Worm (Caenorhabditis elegans) whole organism, L2 larva: ENCODE measurements around the gene egl-27.
A peak's percentile ranks its signal among the peaks of the same experiment; 100 is the strongest.

ENCODE experiments used
- C34F6.9 ChIP-seq: fragments of 150-350 bp; optimal IDR thresholded peaks from 2 replicates; lab custom pipeline; 2014; ENCODE audit warnings: missing biosample characterization, missing genetic modification characterization
- F13H6.1 ChIP-seq: sonication (generic microtip); optimal IDR thresholded peaks from 2 replicates; lab custom pipeline; 2016; ENCODE audit warnings: missing genetic modification characterization, missing compliant biosample characterization
- R02D3.7 ChIP-seq: fragments of 150-350 bp; optimal IDR thresholded peaks from 2 replicates; lab custom pipeline; 2014; ENCODE audit warnings: missing biosample characterization, missing genetic modification characterization
- Y55F3AM.14 ChIP-seq: fragments of 200-800 bp; sonication (Bioruptor generic); optimal IDR thresholded peaks from 2 replicates; lab custom pipeline; 2018; ENCODE audit warnings: mild to moderate bottlenecking, missing genetic modification characterization, missing compliant biosample characterization
- ZK546.5 ChIP-seq: sonication (generic microtip); optimal IDR thresholded peaks from 2 replicates; lab custom pipeline; 2017; ENCODE audit warnings: missing biosample characterization, missing genetic modification characterization
- alr-1 ChIP-seq: fragments of 150-350 bp; optimal IDR thresholded peaks from 2 replicates; lab custom pipeline; 2014; ENCODE audit warnings: missing biosample characterization, missing genetic modification characterization
- aly-2 ChIP-seq: fragments of 150-350 bp; optimal IDR thresholded peaks from 2 replicates; lab custom pipeline; 2014; ENCODE audit warnings: missing biosample characterization, missing genetic modification characterization
- ama-1 ChIP-seq: fragments of 150-350 bp; optimal IDR thresholded peaks from 2 replicates; lab custom pipeline; 2018; ENCODE audit warnings: inconsistent platforms
- blmp-1 ChIP-seq: sonication (generic microtip); optimal IDR thresholded peaks from 2 replicates; lab custom pipeline; 2017; ENCODE audit warnings: missing genetic modification characterization, mild to moderate bottlenecking, missing compliant biosample characterization, antibody characterized with exemption, moderate library complexity; ENCODE audit not compliant: insufficient read depth
- ceh-16 ChIP-seq: fragments of 150-350 bp; optimal IDR thresholded peaks from 2 replicates; lab custom pipeline; 2014; ENCODE audit warnings: missing biosample characterization, missing genetic modification characterization
- crh-2 ChIP-seq: sonication (generic microtip); optimal IDR thresholded peaks from 2 replicates; lab custom pipeline; 2017; ENCODE audit warnings: missing biosample characterization, missing genetic modification characterization
- dmd-4 ChIP-seq: sonication (generic microtip); optimal IDR thresholded peaks from 2 replicates; lab custom pipeline; 2017; ENCODE audit warnings: missing biosample characterization, missing genetic modification characterization
- egl-27 ChIP-seq: sonication (generic microtip); optimal IDR thresholded peaks from 3 replicates; lab custom pipeline; 2017; ENCODE audit warnings: missing biosample characterization, missing genetic modification reagents, missing genetic modification characterization
- elt-1 ChIP-seq: fragments of 150-350 bp; optimal IDR thresholded peaks from 2 replicates; lab custom pipeline; 2014; ENCODE audit warnings: missing biosample characterization, missing genetic modification characterization
- elt-3 ChIP-seq: sonication (generic microtip); optimal IDR thresholded peaks from 2 replicates; lab custom pipeline; 2017; ENCODE audit warnings: missing biosample characterization, missing genetic modification characterization
- fos-1 ChIP-seq: fragments of 150-350 bp; optimal IDR thresholded peaks from 2 replicates; lab custom pipeline; 2014; ENCODE audit warnings: missing biosample characterization, missing genetic modification characterization
- gmeb-1 ChIP-seq: fragments of 150-350 bp; optimal IDR thresholded peaks from 2 replicates; lab custom pipeline; 2014; ENCODE audit warnings: missing biosample characterization, missing genetic modification characterization
- lin-11 ChIP-seq: fragments of 150-350 bp; sonication (generic microtip); optimal IDR thresholded peaks from 2 replicates; lab custom pipeline; 2014; ENCODE audit warnings: missing biosample characterization, missing genetic modification characterization, inconsistent platforms, mixed read lengths
- lin-13 ChIP-seq: fragments of 150-350 bp; optimal IDR thresholded peaks from 2 replicates; lab custom pipeline; 2014; ENCODE audit warnings: missing biosample characterization, missing genetic modification reagents, missing genetic modification characterization
- lin-39 ChIP-seq: fragments of 150-350 bp; optimal IDR thresholded peaks from 2 replicates; lab custom pipeline; 2014; ENCODE audit warnings: missing biosample characterization, missing genetic modification reagents, missing genetic modification characterization
- lsy-2 ChIP-seq, 2 experiments: fragments of 150-350 bp in 1 of 2; sonication (generic microtip) in 1 of 2; optimal IDR thresholded peaks; 2 replicates each; lab custom pipeline; 2014 to 2017; ENCODE audit warnings: missing biosample characterization in 2 of 2, missing genetic modification characterization in 2 of 2
- mab-5 ChIP-seq: fragments of 150-350 bp; optimal IDR thresholded peaks from 2 replicates; lab custom pipeline; 2014; ENCODE audit warnings: missing biosample characterization, missing genetic modification characterization
- mbf-1 ChIP-seq: sonication (generic microtip); optimal IDR thresholded peaks from 2 replicates; lab custom pipeline; 2017; ENCODE audit warnings: missing biosample characterization, missing genetic modification characterization
- mdl-1 ChIP-seq, 2 experiments: fragments of 150-350 bp in 1 of 2; sonication (generic microtip) in 1 of 2; optimal IDR thresholded peaks; 2 replicates each; lab custom pipeline; 2017; ENCODE audit warnings: missing biosample characterization in 2 of 2, missing genetic modification characterization in 2 of 2
- nhr-10 ChIP-seq: sonication (generic microtip); optimal IDR thresholded peaks from 2 replicates; lab custom pipeline; 2017; ENCODE audit warnings: missing biosample characterization, missing genetic modification characterization
- nhr-11 ChIP-seq: fragments of 150-350 bp; optimal IDR thresholded peaks from 2 replicates; lab custom pipeline; 2014; ENCODE audit warnings: missing biosample characterization, missing genetic modification characterization
- nhr-12 ChIP-seq: fragments of 150-350 bp; optimal IDR thresholded peaks from 2 replicates; lab custom pipeline; 2014; ENCODE audit warnings: missing biosample characterization, missing genetic modification characterization
- nhr-129 ChIP-seq: fragments of 150-350 bp; optimal IDR thresholded peaks from 2 replicates; lab custom pipeline; 2014; ENCODE audit warnings: missing biosample characterization, missing genetic modification characterization
- nhr-21 ChIP-seq: fragments of 150-350 bp; optimal IDR thresholded peaks from 2 replicates; lab custom pipeline; 2014; ENCODE audit warnings: missing biosample characterization, missing genetic modification characterization
- nhr-23 ChIP-seq: fragments of 150-350 bp; optimal IDR thresholded peaks from 2 replicates; lab custom pipeline; 2014; ENCODE audit warnings: missing biosample characterization, missing genetic modification reagents, missing genetic modification characterization
- nhr-237 ChIP-seq: fragments of 150-350 bp; optimal IDR thresholded peaks from 2 replicates; lab custom pipeline; 2014; ENCODE audit warnings: missing biosample characterization, missing genetic modification characterization
- nhr-25 ChIP-seq: fragments of 150-350 bp; sonication (generic microtip); optimal IDR thresholded peaks from 3 replicates; lab custom pipeline; 2014; ENCODE audit warnings: missing biosample characterization, missing genetic modification characterization
- nhr-6 ChIP-seq: fragments of 150-350 bp; optimal IDR thresholded peaks from 2 replicates; lab custom pipeline; 2014; ENCODE audit warnings: missing biosample characterization, missing genetic modification characterization
- nhr-77 ChIP-seq: fragments of 150-350 bp; optimal IDR thresholded peaks from 2 replicates; lab custom pipeline; 2014; ENCODE audit warnings: missing biosample characterization, missing genetic modification characterization
- peb-1 ChIP-seq: fragments of 150-350 bp; optimal IDR thresholded peaks from 2 replicates; lab custom pipeline; 2014; ENCODE audit warnings: missing biosample characterization, missing genetic modification characterization
- sem-4 ChIP-seq: fragments of 150-350 bp; optimal IDR thresholded peaks from 2 replicates; lab custom pipeline; 2014; ENCODE audit warnings: missing biosample characterization, missing genetic modification reagents, missing genetic modification characterization
- skn-1 ChIP-seq: sonication (generic microtip); optimal IDR thresholded peaks from 2 replicates; lab custom pipeline; 2017; ENCODE audit warnings: missing biosample characterization, missing genetic modification characterization
- sma-3 ChIP-seq: sonication (generic microtip); optimal IDR thresholded peaks from 2 replicates; lab custom pipeline; 2016; ENCODE audit warnings: missing genetic modification reagents, missing genetic modification characterization, missing compliant biosample characterization
- sma-9 ChIP-seq, 2 experiments: fragments of 150-350 bp in 1 of 2; sonication (generic microtip) in 1 of 2; optimal IDR thresholded peaks; 2 replicates each; lab custom pipeline; 2014 to 2016; ENCODE audit warnings: missing genetic modification characterization in 2 of 2, mild to moderate bottlenecking in 1 of 2, missing biosample characterization in 1 of 2, missing compliant biosample characterization in 1 of 2, missing genetic modification reagents in 1 of 2, moderate library complexity in 1 of 2
- snpc-4 ChIP-seq: fragments of 150-350 bp; optimal IDR thresholded peaks from 2 replicates; lab custom pipeline; 2014; ENCODE audit warnings: missing biosample characterization, missing genetic modification characterization
- unc-39 ChIP-seq: fragments of 150-350 bp; optimal IDR thresholded peaks from 2 replicates; lab custom pipeline; 2014; ENCODE audit warnings: missing biosample characterization, missing genetic modification characterization
- unc-55 ChIP-seq: fragments of 150-350 bp; sonication (generic microtip); optimal IDR thresholded peaks from 3 replicates; lab custom pipeline; 2014; ENCODE audit warnings: missing biosample characterization, missing genetic modification reagents, missing genetic modification characterization
- unc-62 ChIP-seq: fragments of 150-350 bp; optimal IDR thresholded peaks from 2 replicates; lab custom pipeline; 2014; ENCODE audit warnings: missing biosample characterization, missing genetic modification reagents, missing genetic modification characterization
- zag-1 ChIP-seq: fragments of 150-350 bp; optimal IDR thresholded peaks from 2 replicates; lab custom pipeline; 2014; ENCODE audit warnings: missing biosample characterization, missing genetic modification characterization
- ztf-1 ChIP-seq: fragments of 200-800 bp; sonication (Bioruptor generic); conservative IDR thresholded peaks from 2 replicates; pipeline ENCODE4 v1.3.6; 2022; ENCODE audit warnings: missing genetic modification characterization, missing compliant biosample characterization
- ztf-4 ChIP-seq: fragments of 150-350 bp; optimal IDR thresholded peaks from 2 replicates; lab custom pipeline; 2014; ENCODE audit warnings: missing biosample characterization, missing genetic modification characterization

Gene egl-27

DNA sequence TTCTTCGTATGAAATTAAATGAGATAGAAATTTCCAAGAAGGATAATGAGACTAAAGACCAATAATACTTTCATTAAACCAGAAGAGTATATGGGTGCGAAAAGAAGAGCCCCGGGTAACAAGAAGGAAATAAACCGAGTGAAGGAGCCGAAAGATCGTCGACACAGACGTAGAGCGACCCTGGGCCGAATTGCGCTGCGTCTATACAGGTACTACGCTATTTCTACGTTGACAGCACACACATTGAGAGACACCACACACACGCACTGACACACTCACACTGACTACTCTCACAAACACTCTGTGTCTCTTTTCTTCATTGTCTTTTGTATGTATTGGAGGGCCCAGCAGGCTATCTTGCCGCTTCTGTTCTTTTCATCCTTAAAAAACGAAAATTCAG is 24.0 kb downstream of the egl-27 start:
- peak; percentile 17 for TF ChIP-seq zag-1
- peak; percentile 15 for TF ChIP-seq sma-9 (GFP tag; optimal IDR thresholded peaks at IDR 0.05; lab: Kevin White, UChicago)
- no peak for TF ChIP-seq sma-9 (tag; optimal IDR thresholded peaks at IDR 0.05; lab: Kevin White, UChicago)
- TF ChIP-seq nhr-6 (tag; lab: Kevin White, UChicago): no peak
- TF ChIP-seq nhr-21: no peak
- no peak for TF ChIP-seq skn-1 (tag; lab: Kevin White, UChicago)
- peak; percentile 70 for TF ChIP-seq F13H6.1
- no peak for TF ChIP-seq lin-39 (tag; lab: Kevin White, UChicago)
- no peak for TF ChIP-seq ztf-1 (GFP tag; lab: Robert Waterston, UW)
- TF ChIP-seq unc-62 (GFP tag; lab: Kevin White, UChicago): no peak
- no peak for TF ChIP-seq unc-39 (tag; lab: Kevin White, UChicago)
- TF ChIP-seq elt-3 (tag; lab: Kevin White, UChicago): no peak
- TF ChIP-seq sma-3 (GFP tag; lab: Kevin White, UChicago): no peak
- TF ChIP-seq nhr-11 (tag; lab: Kevin White, UChicago): no peak
- TF ChIP-seq aly-2 (tag; lab: Kevin White, UChicago): no peak
- TF ChIP-seq gmeb-1 (tag; lab: Kevin White, UChicago): peak; percentile 1
- TF ChIP-seq dmd-4 (tag; lab: Kevin White, UChicago): no peak
- TF ChIP-seq mbf-1 (tag; lab: Kevin White, UChicago): no peak
- TF ChIP-seq nhr-237: no peak
- TF ChIP-seq snpc-4 (tag; lab: Kevin White, UChicago): no peak
- TF ChIP-seq nhr-10: no peak
- no peak for TF ChIP-seq ztf-4
- TF ChIP-seq lin-11 (tag; lab: Kevin White, UChicago): no peak
- TF ChIP-seq egl-27 (tag; lab: Kevin White, UChicago): no peak
- TF ChIP-seq nhr-25 (tag; lab: Kevin White, UChicago): no peak
- no peak for TF ChIP-seq ceh-16 (tag; lab: Kevin White, UChicago)
- TF ChIP-seq crh-2 (tag; lab: Kevin White, UChicago): peak; percentile 26
- no peak for TF ChIP-seq mdl-1 (tag; optimal IDR thresholded peaks at IDR 0.05; lab: Kevin White, UChicago)
- peak; percentile 36 for TF ChIP-seq C34F6.9 (tag; lab: Kevin White, UChicago)
- TF ChIP-seq lin-13 (GFP tag; lab: Kevin White, UChicago): no peak
- TF ChIP-seq nhr-23: no peak
- no peak for TF ChIP-seq alr-1 (tag; lab: Kevin White, UChicago)
- no peak for TF ChIP-seq peb-1 (tag; lab: Kevin White, UChicago)
- TF ChIP-seq nhr-129: peak; percentile 84
- TF ChIP-seq Y55F3AM.14 (GFP tag; lab: Kevin White, UChicago): no peak
- no peak for TF ChIP-seq mab-5 (tag; lab: Kevin White, UChicago)
- no peak for TF ChIP-seq nhr-77
- no peak for TF ChIP-seq blmp-1 (tag; lab: Kevin White, UChicago)
- peak; percentile 6 for TF ChIP-seq unc-55
- TF ChIP-seq lsy-2 (tag; optimal IDR thresholded peaks at IDR 0.05; lab: Kevin White, UChicago): peak in 1 of 2 experiments; percentile 37
- no peak for TF ChIP-seq elt-1
- TF ChIP-seq ama-1: no peak
- peak; percentile 60 for TF ChIP-seq fos-1 (tag; lab: Kevin White, UChicago)
- no peak for TF ChIP-seq nhr-12 (tag; lab: Kevin White, UChicago)
- TF ChIP-seq R02D3.7 (tag; lab: Kevin White, UChicago): no peak
- no peak for TF ChIP-seq sem-4 (tag; lab: Kevin White, UChicago)

DNA sequence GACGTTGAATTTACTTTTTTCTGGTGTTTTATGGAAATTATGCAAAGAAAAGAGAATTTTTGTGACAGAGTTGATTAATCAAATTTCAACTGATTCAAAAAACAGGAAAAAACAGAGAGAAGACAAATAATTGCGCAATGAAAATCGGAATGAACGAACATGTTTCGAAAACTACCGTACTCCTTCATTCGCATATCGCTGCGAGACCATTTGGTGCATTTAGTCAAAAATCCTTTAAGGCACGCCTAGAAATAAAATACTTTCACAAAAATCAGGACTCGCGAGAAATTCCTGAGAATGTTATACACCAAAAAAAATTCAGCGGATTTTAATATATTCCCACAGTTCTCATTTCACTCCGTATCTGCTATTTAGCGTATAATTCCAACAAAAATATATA is 25.2 kb downstream of the egl-27 start:
- TF ChIP-seq snpc-4 (tag; lab: Kevin White, UChicago) (no peak), unc-39 (tag; lab: Kevin White, UChicago) (no peak), sem-4 (tag; lab: Kevin White, UChicago) (no peak), sma-9 (GFP tag; optimal IDR thresholded peaks at IDR 0.05; lab: Kevin White, UChicago) (no peak), sma-9 (tag; optimal IDR thresholded peaks at IDR 0.05; lab: Kevin White, UChicago) (no peak), lin-39 (tag; lab: Kevin White, UChicago) (no peak), nhr-21 (no peak), mab-5 (tag; lab: Kevin White, UChicago) (no peak), nhr-11 (tag; lab: Kevin White, UChicago) (no peak), nhr-237 (no peak), ZK546.5 (tag; lab: Kevin White, UChicago) (no peak)
